Worm (Caenorhabditis elegans) whole organism, young adult: ENCODE data around the gene nep-4.

Source experiments
- B0336.3 ChIP-seq: fragments of 200-800 bp; sonication (Bioruptor generic); IDR thresholded peaks from 2 replicates; pipeline ENCODE4 v1.3.6; 2022; ENCODE audit warnings: missing genetic modification characterization, missing compliant biosample characterization
- C06A6.2 ChIP-seq: fragments of 200-800 bp; sonication (Bioruptor generic); conservative IDR thresholded peaks from 2 replicates; pipeline ENCODE4 v1.3.6; 2022; ENCODE audit warnings: missing genetic modification characterization, missing compliant biosample characterization
- F55B11.4 ChIP-seq: sonication (generic microtip); optimal IDR thresholded peaks from 2 replicates; lab custom pipeline; 2016; ENCODE audit warnings: missing compliant biosample characterization, missing genetic modification characterization, borderline replicate concordance; ENCODE audit not compliant: insufficient read depth
- F57A8.1 ChIP-seq: fragments of 200-800 bp; sonication (Bioruptor generic); optimal IDR thresholded peaks from 2 replicates; lab custom pipeline; 2018; ENCODE audit warnings: mild to moderate bottlenecking, missing genetic modification characterization, moderate library complexity, missing compliant biosample characterization
- lag-1 ChIP-seq: fragments of 200-800 bp; sonication (Bioruptor generic); IDR thresholded peaks from 2 replicates; pipeline ENCODE4 v1.3.6; 2022; ENCODE audit warnings: missing genetic modification reagents, missing genetic modification characterization, missing compliant biosample characterization
- mel-28 ChIP-seq: sonication (generic microtip); optimal IDR thresholded peaks from 2 replicates; lab custom pipeline; 2016; ENCODE audit warnings: borderline replicate concordance, mild to moderate bottlenecking, missing genetic modification characterization, missing compliant biosample characterization

- TF ChIP-seq lag-1 (GFP tag; lab: Robert Waterston, UW) (no peak), F57A8.1 (no peak), mel-28 (tag; lab: Kevin White, UChicago) (no peak), F55B11.4 (tag; lab: Kevin White, UChicago) (no peak), B0336.3 (no peak), C06A6.2 (GFP tag; lab: Robert Waterston, UW) (no peak)
Observed at ce11 chrX:6840670-6841308, 22.4 kb downstream of the nep-4 start, which contains the start of the genes glr-6 and asg-2.
